Fruit fly (Drosophila melanogaster): ENCODE results near the gene CG34353.

Gene CG34353

dm6 chr3R:27738287-27738686 lies 167.4 kb downstream of the CG34353 start:
- no peak for TF ChIP-seq noc (tag; optimal IDR thresholded peaks at IDR 0.05)

dm6 chr3R:27737038-27737437 lies 168.6 kb downstream of the CG34353 start:
- TF ChIP-seq noc (tag; optimal IDR thresholded peaks at IDR 0.05) = no peak

dm6 chr3R:27736367-27737005 lies 169.2 kb downstream of the CG34353 start, which contains the start of gene Ets98B:
TSS of gene Ets98B (plus strand) at chr3R:27736538.
- no peak for TF ChIP-seq noc (tag; optimal IDR thresholded peaks at IDR 0.05)

Data from whole organism, larva.